Worm (Caenorhabditis elegans) whole organism, mixed stage, embryonic: Measurements from ENCODE around the gene F10C2.7.

Source experiments
- bed-3 ChIP-seq: fragments of 200-800 bp; sonication (Bioruptor generic); optimal IDR thresholded peaks from 3 replicates; lab custom pipeline; 2018; ENCODE audit warnings: mild to moderate bottlenecking, missing genetic modification characterization, moderate library complexity, missing compliant biosample characterization
- elt-3 ChIP-seq: fragments of 150-350 bp; optimal IDR thresholded peaks from 2 replicates; lab custom pipeline; 2014; ENCODE audit warnings: missing biosample characterization, missing genetic modification characterization
- hlh-1 ChIP-seq: fragments of 150-350 bp; optimal IDR thresholded peaks from 2 replicates; lab custom pipeline; 2014; ENCODE audit warnings: missing biosample characterization, missing genetic modification reagents, missing genetic modification characterization
- mep-1 ChIP-seq: fragments of 150-350 bp; optimal IDR thresholded peaks from 2 replicates; lab custom pipeline; 2017; ENCODE audit warnings: missing biosample characterization, missing genetic modification reagents, missing genetic modification characterization, inconsistent platforms
- mls-2 ChIP-seq: sonication (generic microtip); optimal IDR thresholded peaks from 2 replicates; lab custom pipeline; 2016; ENCODE audit warnings: mild to moderate bottlenecking, missing genetic modification characterization, moderate library complexity, missing compliant biosample characterization
- nhr-237 ChIP-seq: fragments of 150-350 bp; optimal IDR thresholded peaks from 2 replicates; lab custom pipeline; 2014; ENCODE audit warnings: missing biosample characterization, missing genetic modification characterization
- nhr-76 ChIP-seq: sonication (generic microtip); optimal IDR thresholded peaks from 2 replicates; lab custom pipeline; 2017; ENCODE audit warnings: missing biosample characterization, missing genetic modification characterization
- snpc-4 ChIP-seq: fragments of 150-350 bp; optimal IDR thresholded peaks from 2 replicates; lab custom pipeline; 2014; ENCODE audit warnings: missing biosample characterization, missing genetic modification characterization
- sptf-1 ChIP-seq: sonication (generic microtip); optimal IDR thresholded peaks from 2 replicates; lab custom pipeline; 2017; ENCODE audit warnings: mild to moderate bottlenecking, missing genetic modification characterization, moderate library complexity, missing compliant biosample characterization
- unc-39 ChIP-seq: fragments of 150-350 bp; optimal IDR thresholded peaks from 2 replicates; lab custom pipeline; 2014; ENCODE audit warnings: missing biosample characterization, missing genetic modification characterization
- unc-62 ChIP-seq: fragments of 150-350 bp; optimal IDR thresholded peaks from 2 replicates; lab custom pipeline; 2014; ENCODE audit warnings: missing biosample characterization, missing genetic modification reagents, missing genetic modification characterization

- TF ChIP-seq hlh-1: no peak
- no peak for TF ChIP-seq elt-3 (tag; lab: Kevin White, UChicago)
- TF ChIP-seq snpc-4 (tag; lab: Kevin White, UChicago): no peak
- TF ChIP-seq mep-1 (tag; lab: Kevin White, UChicago): no peak
- TF ChIP-seq nhr-76 (tag; lab: Kevin White, UChicago): no peak
- TF ChIP-seq sptf-1 (tag; lab: Kevin White, UChicago): no peak
- no peak for TF ChIP-seq unc-62
- no peak for TF ChIP-seq unc-39 (tag; lab: Kevin White, UChicago)
- TF ChIP-seq bed-3 (GFP tag; lab: Kevin White, UChicago): no peak
- no peak for TF ChIP-seq nhr-237 (tag; lab: Kevin White, UChicago)
- TF ChIP-seq mls-2 (tag; lab: Kevin White, UChicago): no peak
Measured at ce11 chrV:12075983-12076382, 22.3 kb downstream of the F10C2.7 start.
